Fruit fly (Drosophila melanogaster) whole organism, embryonic: ENCODE results near the gene Arpc3A.

Experiments used
- Bteb2 ChIP-seq: fragments of 200-800 bp; sonication (Bioruptor generic); optimal IDR thresholded peaks from 2 replicates; lab custom pipeline; 2016; ENCODE audit warnings: missing biosample characterization, missing genetic modification characterization
- CG11696 ChIP-seq: fragments of 200-800 bp; sonication (Bioruptor generic); IDR thresholded peaks from 2 replicates; pipeline ENCODE4 v1.3.6; 2022; ENCODE audit warnings: missing biosample characterization, missing genetic modification characterization
- CG12391 ChIP-seq: fragments of 200-800 bp; sonication (Bioruptor generic); optimal IDR thresholded peaks from 3 replicates; lab custom pipeline; 2018; ENCODE audit warnings: missing biosample characterization, mild to moderate bottlenecking, missing genetic modification characterization, moderate library complexity
- CG14050 ChIP-seq: fragments of 200-800 bp; sonication (Bioruptor generic); IDR thresholded peaks from 3 replicates; pipeline ENCODE4 v1.3.6; 2022; ENCODE audit warnings: missing biosample characterization, missing genetic modification characterization
- CG14441 ChIP-seq: fragments of 200-800 bp; sonication (Bioruptor generic); IDR thresholded peaks from 2 replicates; pipeline ENCODE4 v1.3.6; 2022; ENCODE audit warnings: missing biosample characterization, missing genetic modification characterization
- CG18262 ChIP-seq: fragments of 200-800 bp; optimal IDR thresholded peaks from 3 replicates; lab custom pipeline; 2019; ENCODE audit warnings: missing biosample characterization, mild to moderate bottlenecking, missing genetic modification characterization, moderate library complexity
- CG31365 ChIP-seq: fragments of 200-800 bp; sonication (Bioruptor generic); optimal IDR thresholded peaks from 2 replicates; lab custom pipeline; 2018; ENCODE audit warnings: missing biosample characterization, mild to moderate bottlenecking, missing genetic modification characterization
- CG31388 ChIP-seq: fragments of 200-800 bp; sonication (Bioruptor generic); optimal IDR thresholded peaks from 2 replicates; lab custom pipeline; 2016; ENCODE audit warnings: missing biosample characterization, missing genetic modification characterization
- CG32772 ChIP-seq: fragments of 200-800 bp; sonication (Bioruptor generic); IDR thresholded peaks from 2 replicates; pipeline ENCODE4 v1.3.6; 2022; ENCODE audit warnings: missing biosample characterization, missing genetic modification characterization
- CG3281 ChIP-seq: fragments of 200-800 bp; sonication (Bioruptor generic); optimal IDR thresholded peaks from 3 replicates; lab custom pipeline; 2017; ENCODE audit warnings: missing biosample characterization, mild to moderate bottlenecking, missing genetic modification characterization
- CG34224 ChIP-seq: fragments of 200-800 bp; sonication (Bioruptor generic); IDR thresholded peaks from 3 replicates; pipeline ENCODE4 v1.3.6; 2022; ENCODE audit warnings: missing biosample characterization, missing genetic modification characterization; ENCODE audit not compliant: partially characterized antibody
- CG34422 ChIP-seq: fragments of 200-800 bp; sonication (Bioruptor generic); IDR thresholded peaks from 3 replicates; pipeline ENCODE4 v1.3.6; 2022; ENCODE audit warnings: missing biosample characterization, missing genetic modification characterization
- CG4820 ChIP-seq: fragments of 200-800 bp; sonication (Bioruptor generic); optimal IDR thresholded peaks from 3 replicates; lab custom pipeline; 2016; ENCODE audit warnings: missing biosample characterization, missing genetic modification characterization
- CG5180 ChIP-seq: fragments of 200-800 bp; sonication (Bioruptor generic); optimal IDR thresholded peaks from 3 replicates; lab custom pipeline; 2017; ENCODE audit warnings: missing biosample characterization, missing genetic modification characterization, mild to moderate bottlenecking, moderate library complexity, missing genetic modification reagents
- CG6791 ChIP-seq: fragments of 200-800 bp; sonication (Bioruptor generic); IDR thresholded peaks from 3 replicates; pipeline ENCODE4 v1.3.6; 2022; ENCODE audit warnings: missing biosample characterization, missing genetic modification characterization; ENCODE audit not compliant: partially characterized antibody
- CG7357 ChIP-seq: fragments of 200-800 bp; sonication (Bioruptor generic); IDR thresholded peaks from 3 replicates; pipeline ENCODE4 v1.3.6; 2022; ENCODE audit warnings: missing biosample characterization, missing genetic modification characterization
- CG7987 ChIP-seq: fragments of 200-800 bp; sonication (Bioruptor generic); optimal IDR thresholded peaks from 2 replicates; lab custom pipeline; 2018; ENCODE audit warnings: missing biosample characterization, mild to moderate bottlenecking, missing genetic modification characterization, moderate library complexity
- CG8359 ChIP-seq: fragments of 200-800 bp; sonication (Bioruptor generic); optimal IDR thresholded peaks from 2 replicates; lab custom pipeline; 2017; ENCODE audit warnings: missing biosample characterization, mild to moderate bottlenecking, missing genetic modification characterization, borderline replicate concordance
- CG8388 ChIP-seq: fragments of 200-800 bp; sonication (Bioruptor generic); optimal IDR thresholded peaks from 2 replicates; lab custom pipeline; 2019; ENCODE audit warnings: missing biosample characterization, mild to moderate bottlenecking, missing genetic modification characterization, moderate library complexity
- CG8478 ChIP-seq: fragments of >200 bp; optimal IDR thresholded peaks from 2 replicates; lab custom pipeline; 2018
- CG9932 ChIP-seq: fragments of 200-800 bp; sonication (Bioruptor generic); IDR thresholded peaks from 2 replicates; pipeline ENCODE4 v1.3.6; 2022; ENCODE audit warnings: missing biosample characterization, missing genetic modification characterization
- CrebB ChIP-seq: fragments of 200-800 bp; sonication (Bioruptor generic); optimal IDR thresholded peaks from 3 replicates; lab custom pipeline; 2018; ENCODE audit warnings: missing biosample characterization, mild to moderate bottlenecking, missing genetic modification characterization
- D19B ChIP-seq: fragments of 200-800 bp; sonication (Bioruptor generic); optimal IDR thresholded peaks from 2 replicates; lab custom pipeline; 2017; ENCODE audit warnings: missing biosample characterization, mild to moderate bottlenecking, missing genetic modification characterization
- E2f1 ChIP-seq: fragments of 200-800 bp; sonication (Bioruptor generic); IDR thresholded peaks from 2 replicates; pipeline ENCODE4 v1.3.6; 2022; ENCODE audit warnings: missing biosample characterization, missing genetic modification characterization
- Eip74EF ChIP-seq, 2 experiments: fragments of 200-800 bp in 1 of 2; fragments of >200 bp in 1 of 2; sonication (Bioruptor generic) in 1 of 2; optimal IDR thresholded peaks; 2 replicates each; lab custom pipeline; 2017 to 2019; ENCODE audit warnings: missing biosample characterization in 2 of 2, missing genetic modification characterization in 2 of 2, mild to moderate bottlenecking in 1 of 2, moderate library complexity in 1 of 2
- Gug ChIP-seq: fragments of 200-800 bp; sonication (Bioruptor generic); IDR thresholded peaks from 4 replicates; pipeline ENCODE4 v1.3.6; 2022; ENCODE audit warnings: missing biosample characterization, missing genetic modification characterization
- HLH4C ChIP-seq: fragments of 200-800 bp; sonication (Bioruptor generic); IDR thresholded peaks from 3 replicates; pipeline ENCODE4 v1.3.6; 2022; ENCODE audit warnings: missing biosample characterization, missing genetic modification characterization; ENCODE audit not compliant: partially characterized antibody
- Jarid2 ChIP-seq: fragments of 200-800 bp; sonication (Bioruptor generic); optimal IDR thresholded peaks from 3 replicates; lab custom pipeline; 2017; ENCODE audit warnings: mild to moderate bottlenecking, missing biosample characterization, missing genetic modification reagents, missing genetic modification characterization
- PHDP ChIP-seq: fragments of 200-800 bp; sonication (Bioruptor generic); optimal IDR thresholded peaks from 3 replicates; lab custom pipeline; 2018; ENCODE audit warnings: missing biosample characterization, mild to moderate bottlenecking, missing genetic modification characterization, moderate library complexity
- Scr ChIP-seq: fragments of 200-800 bp; sonication (Bioruptor generic); IDR thresholded peaks from 2 replicates; pipeline ENCODE4 v1.3.6; 2022; ENCODE audit warnings: missing biosample characterization, missing genetic modification characterization; ENCODE audit not compliant: partially characterized antibody
- chn ChIP-seq: fragments of 200-800 bp; sonication (Bioruptor generic); optimal IDR thresholded peaks from 2 replicates; lab custom pipeline; 2016; ENCODE audit warnings: missing biosample characterization, missing genetic modification characterization
- ewg ChIP-seq: fragments of 200-800 bp; sonication (Bioruptor generic); optimal IDR thresholded peaks from 3 replicates; lab custom pipeline; 2017; ENCODE audit warnings: mild to moderate bottlenecking, missing biosample characterization, missing genetic modification reagents, missing genetic modification characterization
- gro ChIP-seq: fragments of 200-800 bp; sonication (Bioruptor generic); optimal IDR thresholded peaks from 2 replicates; lab custom pipeline; 2016; ENCODE audit warnings: missing biosample characterization, missing genetic modification characterization
- gsb ChIP-seq: fragments of 200-800 bp; sonication (Bioruptor generic); IDR thresholded peaks from 2 replicates; pipeline ENCODE4 v1.3.6; 2022; ENCODE audit warnings: missing biosample characterization, missing genetic modification characterization
- gt ChIP-seq: fragments of 200-800 bp; sonication (Bioruptor generic); IDR thresholded peaks from 2 replicates; pipeline ENCODE4 v1.3.6; 2022; ENCODE audit warnings: missing biosample characterization, missing genetic modification characterization
- her ChIP-seq: fragments of 200-800 bp; sonication (Bioruptor generic); optimal IDR thresholded peaks from 2 replicates; lab custom pipeline; 2016; ENCODE audit warnings: missing biosample characterization, missing genetic modification characterization
- hth ChIP-seq: fragments of >200 bp; optimal IDR thresholded peaks from 2 replicates; lab custom pipeline; 2017; ENCODE audit warnings: inconsistent platforms
- klu ChIP-seq: fragments of 200-800 bp; sonication (Bioruptor generic); IDR thresholded peaks from 2 replicates; pipeline ENCODE4 v1.3.6; 2022; ENCODE audit warnings: missing biosample characterization, missing genetic modification characterization
- knrl ChIP-seq: fragments of 200-800 bp; sonication (Bioruptor generic); IDR thresholded peaks from 3 replicates; pipeline ENCODE4 v1.3.6; 2022; ENCODE audit warnings: missing biosample characterization, missing genetic modification characterization; ENCODE audit not compliant: partially characterized antibody
- lov ChIP-seq, 2 experiments: fragments of 200-800 bp in 1 of 2; fragments of >200 bp in 1 of 2; sonication (Bioruptor generic) in 1 of 2; IDR thresholded peaks in 1 of 2; optimal IDR thresholded peaks in 1 of 2; 2 replicates in 1 of 2; 3 replicates in 1 of 2; pipeline versions ENCODE4 v1.3.6 to Lab custom; 2017 to 2022; ENCODE audit warnings: missing biosample characterization in 1 of 2, missing genetic modification characterization in 1 of 2
- nom ChIP-seq: fragments of 200-800 bp; sonication (Bioruptor generic); optimal IDR thresholded peaks from 2 replicates; lab custom pipeline; 2017; ENCODE audit warnings: missing biosample characterization, missing genetic modification characterization, mild to moderate bottlenecking, moderate library complexity, missing genetic modification reagents
- sd ChIP-seq: fragments of 200-800 bp; sonication (Bioruptor generic); optimal IDR thresholded peaks from 3 replicates; lab custom pipeline; 2018; ENCODE audit warnings: missing biosample characterization, mild to moderate bottlenecking, missing genetic modification characterization, moderate library complexity
- sisA ChIP-seq: fragments of 200-800 bp; sonication (Bioruptor generic); IDR thresholded peaks from 2 replicates; pipeline ENCODE4 v1.3.6; 2022; ENCODE audit warnings: missing biosample characterization, missing genetic modification characterization
- sna ChIP-seq: fragments of 200-800 bp; sonication (Bioruptor generic); IDR thresholded peaks from 2 replicates; pipeline ENCODE4 v1.3.6; 2022; ENCODE audit warnings: missing biosample characterization, missing genetic modification characterization; ENCODE audit not compliant: partially characterized antibody
- sob ChIP-seq: fragments of 200-800 bp; sonication (Bioruptor generic); IDR thresholded peaks from 2 replicates; pipeline ENCODE4 v1.3.6; 2022; ENCODE audit warnings: missing biosample characterization, missing genetic modification characterization
- sqz ChIP-seq: fragments of 200-800 bp; sonication (Bioruptor generic); optimal IDR thresholded peaks from 3 replicates; lab custom pipeline; 2018; ENCODE audit warnings: missing biosample characterization, mild to moderate bottlenecking, missing genetic modification characterization
- tin ChIP-seq: fragments of 200-800 bp; sonication (Bioruptor generic); optimal IDR thresholded peaks from 3 replicates; lab custom pipeline; 2016; ENCODE audit warnings: missing biosample characterization, missing genetic modification characterization
- vfl ChIP-seq: fragments of 200-800 bp; sonication (Bioruptor generic); optimal IDR thresholded peaks from 2 replicates; lab custom pipeline; 2016; ENCODE audit warnings: missing biosample characterization, missing genetic modification characterization
- zen2 ChIP-seq: fragments of 200-800 bp; sonication (Bioruptor generic); IDR thresholded peaks from 3 replicates; pipeline ENCODE4 v1.3.6; 2022; ENCODE audit warnings: missing biosample characterization, missing genetic modification characterization; ENCODE audit not compliant: partially characterized antibody
- zfh2 ChIP-seq: fragments of 200-800 bp; sonication (Bioruptor generic); optimal IDR thresholded peaks from 2 replicates; lab custom pipeline; 2016; ENCODE audit warnings: missing biosample characterization, missing genetic modification characterization

The Arpc3A gene

DNA sequence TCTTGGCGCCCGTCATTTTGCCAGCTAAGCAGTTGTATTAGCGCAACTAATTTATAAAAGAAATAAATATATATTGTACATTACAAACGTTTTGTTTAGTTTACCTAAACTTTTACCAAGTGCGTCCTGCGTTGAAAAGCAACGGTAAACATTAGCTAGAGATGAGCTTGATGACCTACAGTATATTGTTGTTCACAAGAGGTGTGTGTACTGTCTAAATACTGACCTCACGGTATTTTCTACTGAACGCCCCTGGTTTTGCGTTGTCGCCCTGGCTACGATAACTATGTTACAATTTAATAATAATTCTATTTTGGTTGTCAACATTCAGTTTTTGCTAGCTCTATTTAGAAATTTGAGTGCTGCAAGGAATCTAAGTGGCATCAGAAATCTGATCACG, 42.0 kb upstream of the Arpc3A start, which contains the start of gene Acyp2 (continued):
- no peak for TF ChIP-seq CrebB
- no peak for TF ChIP-seq CG4820 (GFP tag; lab: Kevin White, UChicago)
- 0 out of 2 replicates have a peak, but pooled peaks have one; percentile 6 for TF ChIP-seq CG32772
- no peak for TF ChIP-seq lov (optimal IDR thresholded peaks at IDR 0.05; lab: Kevin White, UChicago)
- no peak for TF ChIP-seq lov (GFP tag; IDR thresholded peaks at IDR 0.05; lab: Robert Waterston, UW)
- TF ChIP-seq CG8478 (lab: Kevin White, UChicago) = no peak
- TF ChIP-seq CG18262 = no peak
- TF ChIP-seq klu (GFP tag; lab: Robert Waterston, UW) = no peak
- TF ChIP-seq gt (GFP tag; lab: Robert Waterston, UW) = no peak
- TF ChIP-seq CG9932 = peak; percentile 70
- TF ChIP-seq CG5180 (GFP tag; lab: Kevin White, UChicago) = no peak
- peak; percentile 21 for TF ChIP-seq Bteb2
- no peak for TF ChIP-seq hth (lab: Kevin White, UChicago)
- no peak for TF ChIP-seq nom (GFP tag; lab: Kevin White, UChicago)
- TF ChIP-seq zfh2 = peak; percentile 48
- no peak for TF ChIP-seq CG8388 (GFP tag; lab: Kevin White, UChicago)
- peak; percentile 41 for TF ChIP-seq CG12391
- TF ChIP-seq chn = no peak
- TF ChIP-seq gsb (GFP tag; lab: Robert Waterston, UW) = no peak
- peak; percentile 6 for TF ChIP-seq D19B (GFP tag; lab: Kevin White, UChicago)
- TF ChIP-seq CG34224 (GFP tag; lab: Robert Waterston, UW) = peak; percentile 40; the same call in 2 of the 3 replicates
- no peak for TF ChIP-seq zen2 (GFP tag; lab: Robert Waterston, UW)
- TF ChIP-seq CG31388 (GFP tag; lab: Kevin White, UChicago) = no peak
- no peak for TF ChIP-seq CG34422 (GFP tag; lab: Robert Waterston, UW)
- peak; percentile 53; the same call in 2 of the 3 replicates for TF ChIP-seq CG6791 (GFP tag; lab: Robert Waterston, UW)
- no peak for TF ChIP-seq CG31365 (tag; lab: Kevin White, UChicago)
- TF ChIP-seq sna (GFP tag; lab: Robert Waterston, UW) = no peak
- peak; percentile 53 for TF ChIP-seq Scr (GFP tag; lab: Robert Waterston, UW)
- peak; percentile 36 for TF ChIP-seq tin
- peak; percentile 5 for TF ChIP-seq vfl (GFP tag; lab: Kevin White, UChicago)
- no peak for TF ChIP-seq E2f1 (GFP tag; lab: Robert Waterston, UW)
- TF ChIP-seq CG14441 (GFP tag; lab: Robert Waterston, UW) = 0 out of 2 replicates have a peak, but pooled peaks have one; percentile 17
- TF ChIP-seq sisA (GFP tag; lab: Robert Waterston, UW) = peak; percentile 42; the same call in 1 of the 2 replicates
- TF ChIP-seq CG3281 (GFP tag; lab: Kevin White, UChicago) = peak; percentile 49
- TF ChIP-seq CG14050 (GFP tag; lab: Robert Waterston, UW) = no peak
- TF ChIP-seq PHDP (tag; lab: Kevin White, UChicago) = no peak
- peak; percentile 62 for TF ChIP-seq knrl (GFP tag; lab: Robert Waterston, UW)
- TF ChIP-seq sqz (GFP tag; lab: Kevin White, UChicago) = no peak
- TF ChIP-seq CG7987 (GFP tag; lab: Kevin White, UChicago) = peak; percentile 9
- no peak for TF ChIP-seq ewg (GFP tag; lab: Kevin White, UChicago)
- no peak for TF ChIP-seq CG8359 (GFP tag; lab: Kevin White, UChicago)
- TF ChIP-seq CG11696 (GFP tag; lab: Robert Waterston, UW) = no peak
- no peak for TF ChIP-seq Jarid2 (GFP tag; lab: Kevin White, UChicago)
- TF ChIP-seq CG7357 = no peak
- TF ChIP-seq Gug (GFP tag; lab: Robert Waterston, UW) = peak; percentile 36; the same call in 1 of the 4 replicates
- TF ChIP-seq sob = peak; percentile 16; the same call in 1 of the 2 replicates
- no peak for TF ChIP-seq sd (tag; lab: Kevin White, UChicago)
- TF ChIP-seq Eip74EF (GFP tag; optimal IDR thresholded peaks at IDR 0.05; lab: Kevin White, UChicago) = no peak
- 0 out of 3 replicates have a peak, but pooled peaks have one; percentile 15 for TF ChIP-seq HLH4C
- no peak for TF ChIP-seq her (GFP tag; lab: Kevin White, UChicago)
- no peak for TF ChIP-seq gro (GFP tag; lab: Kevin White, UChicago)
